Worm (Caenorhabditis elegans): ENCODE results near the gene irld-9.
"Not testable (repeated sequence)": the region's sequence is repeated elsewhere in the genome, so short reads cannot be mapped to it uniquely, and the experiment has no call there.

DNA sequence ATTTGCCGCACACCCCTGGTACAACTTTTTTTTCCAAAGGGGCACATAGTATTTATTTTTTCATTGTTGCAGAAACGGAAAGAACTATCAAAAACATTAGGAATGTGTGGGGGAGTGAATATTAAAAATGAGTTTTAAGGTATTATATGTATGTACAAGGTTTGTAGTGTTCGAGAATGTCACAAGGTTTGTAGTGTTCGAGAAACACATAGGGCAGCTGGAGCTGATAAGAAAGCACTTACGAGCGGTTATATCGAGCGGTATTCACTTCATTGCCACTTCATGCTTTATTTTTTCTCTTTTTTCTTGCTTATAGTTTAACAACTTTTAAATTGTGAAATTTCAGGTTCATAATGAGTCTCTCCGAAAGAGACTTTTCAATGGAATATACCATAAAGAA is 28.7 kb upstream of the irld-9 start:
- TF ChIP-seq rnt-1 (tag; optimal IDR thresholded peaks at IDR 0.05); ztf-11 (tag; optimal IDR thresholded peaks at IDR 0.05); lsy-2 (tag; optimal IDR thresholded peaks at IDR 0.05); unc-62 (GFP tag; optimal IDR thresholded peaks at IDR 0.05): not testable (repeated sequence)
